Worm (Caenorhabditis elegans) whole organism, L4 larva: ENCODE data around the gene grl-13.

Source experiments
- ceh-28 ChIP-seq: fragments of 150-350 bp; optimal IDR thresholded peaks from 2 replicates; lab custom pipeline; 2014; ENCODE audit warnings: missing biosample characterization, missing genetic modification reagents, missing genetic modification characterization
- daf-12 ChIP-seq: fragments of 150-350 bp; optimal IDR thresholded peaks from 2 replicates; lab custom pipeline; 2014; ENCODE audit warnings: missing biosample characterization, missing genetic modification reagents, missing genetic modification characterization
- dmd-9 ChIP-seq: fragments of 200-800 bp; sonication (Bioruptor generic); IDR thresholded peaks from 2 replicates; pipeline ENCODE4 v1.3.6; 2022; ENCODE audit warnings: missing genetic modification reagents, missing genetic modification characterization, missing compliant biosample characterization
- egl-27 ChIP-seq: sonication (generic microtip); optimal IDR thresholded peaks from 3 replicates; lab custom pipeline; 2017; ENCODE audit warnings: missing biosample characterization, missing genetic modification reagents, missing genetic modification characterization
- lir-3 ChIP-seq: sonication (generic microtip); optimal IDR thresholded peaks from 2 replicates; lab custom pipeline; 2016; ENCODE audit warnings: mild to moderate bottlenecking, missing genetic modification characterization, missing compliant biosample characterization
- lsy-2 ChIP-seq, 2 experiments: fragments of 150-350 bp in 1 of 2; sonication (generic microtip) in 1 of 2; optimal IDR thresholded peaks; 2 replicates each; lab custom pipeline; 2014 to 2017; ENCODE audit warnings: missing biosample characterization in 2 of 2, missing genetic modification characterization in 2 of 2
- mxl-2 ChIP-seq: fragments of 200-800 bp; sonication (Bioruptor generic); conservative IDR thresholded peaks from 2 replicates; pipeline ENCODE4 v1.3.6; 2022; ENCODE audit warnings: missing genetic modification reagents, missing genetic modification characterization, missing compliant biosample characterization
- mxl-3 ChIP-seq: fragments of 200-800 bp; sonication (Bioruptor generic); optimal IDR thresholded peaks from 2 replicates; lab custom pipeline; 2018; ENCODE audit warnings: mild to moderate bottlenecking, missing genetic modification characterization, missing compliant biosample characterization
- nhr-102 ChIP-seq: sonication (generic microtip); optimal IDR thresholded peaks from 2 replicates; lab custom pipeline; 2016; ENCODE audit warnings: mild to moderate bottlenecking, missing genetic modification characterization, moderate library complexity, missing compliant biosample characterization
- nhr-237 ChIP-seq: sonication (generic microtip); optimal IDR thresholded peaks from 2 replicates; lab custom pipeline; 2017; ENCODE audit warnings: missing biosample characterization, missing genetic modification characterization
- nhr-76 ChIP-seq: fragments of 150-350 bp; optimal IDR thresholded peaks from 2 replicates; lab custom pipeline; 2014; ENCODE audit warnings: missing biosample characterization, missing genetic modification characterization
- unc-39 ChIP-seq: sonication (generic microtip); optimal IDR thresholded peaks from 2 replicates; lab custom pipeline; 2017; ENCODE audit warnings: missing biosample characterization, missing genetic modification characterization
- unc-62 ChIP-seq, 3 experiments: fragments of 150-350 bp in 1 of 3; sonication (generic microtip); optimal IDR thresholded peaks in 2 of 3; peaks in 1 of 3; 1 replicate in 1 of 3; 2 replicates in 2 of 3; lab custom pipeline; 2014 to 2017; ENCODE audit warnings: missing biosample characterization in 3 of 3, missing genetic modification characterization in 3 of 3, missing genetic modification reagents in 3 of 3, missing genotype in 1 of 3
- ztf-11 ChIP-seq: fragments of 150-350 bp; optimal IDR thresholded peaks from 2 replicates; lab custom pipeline; 2014; ENCODE audit warnings: missing biosample characterization, missing genetic modification characterization

DNA sequence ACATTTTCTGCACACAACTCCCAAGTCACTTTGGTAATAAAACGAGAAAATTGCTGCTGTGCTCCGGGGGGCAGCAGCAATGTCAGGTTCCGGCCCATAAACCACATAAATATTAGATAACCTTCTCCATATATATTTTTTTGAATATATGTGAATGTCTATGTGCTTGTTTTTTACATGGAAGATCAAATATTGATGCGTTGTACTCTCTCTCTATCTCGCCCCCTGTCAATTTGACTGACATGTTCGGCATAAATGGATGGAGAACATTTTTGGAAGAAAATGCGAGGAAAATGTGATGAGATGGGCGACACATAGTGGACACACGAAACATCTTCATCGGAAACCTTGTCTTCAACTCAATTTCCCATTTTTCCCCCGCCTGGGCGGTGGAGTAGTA is 4.4 kb downstream of the grl-13 start:
- no peak for TF ChIP-seq lir-3 (tag; lab: Kevin White, UChicago)
- no peak for TF ChIP-seq daf-12 (tag; lab: Kevin White, UChicago)
- TF ChIP-seq ztf-11 (tag; lab: Kevin White, UChicago): no peak
- no peak for TF ChIP-seq ceh-28 (tag; lab: Kevin White, UChicago)
- TF ChIP-seq mxl-3 (GFP tag; lab: Kevin White, UChicago): no peak
- peak in 1 of 2 experiments; percentile 88 for TF ChIP-seq unc-62 (GFP tag; optimal IDR thresholded peaks at IDR 0.05 in 1 of 2; lab: Kevin White, UChicago)
- no peak for TF ChIP-seq unc-62 (tag; optimal IDR thresholded peaks at IDR 0.05; lab: Kevin White, UChicago)
- TF ChIP-seq nhr-237 (tag; lab: Kevin White, UChicago): no peak
- no peak for TF ChIP-seq dmd-9
- no peak for TF ChIP-seq nhr-102 (tag; lab: Kevin White, UChicago)
- TF ChIP-seq lsy-2 (tag; optimal IDR thresholded peaks at IDR 0.05; lab: Kevin White, UChicago): no peak
- TF ChIP-seq nhr-76 (tag; lab: Kevin White, UChicago): no peak
- no peak for TF ChIP-seq mxl-2 (GFP tag; lab: Robert Waterston, UW)
- no peak for TF ChIP-seq unc-39 (tag; lab: Kevin White, UChicago)
- TF ChIP-seq egl-27 (tag; lab: Kevin White, UChicago): no peak
